Worm (Caenorhabditis elegans): ENCODE data around the gene B0391.14.
"Not testable (repeated sequence)": the region's sequence is repeated elsewhere in the genome, so short reads cannot be mapped to it uniquely, and the experiment has no call there.

ce11 chrV:15643192-15643591 lies 43.5 kb upstream of the B0391.14 start, which contains the start of gene C55A1.4:
- TF ChIP-seq fos-1 (tag; optimal IDR thresholded peaks at IDR 0.05); fkh-10 (GFP tag; optimal IDR thresholded peaks at IDR 0.05); mdl-1 (tag; optimal IDR thresholded peaks at IDR 0.05); aly-2 (tag; optimal IDR thresholded peaks at IDR 0.05); ztf-11 (tag; optimal IDR thresholded peaks at IDR 0.05); elt-3 (tag; optimal IDR thresholded peaks at IDR 0.05); snpc-4 (tag; optimal IDR thresholded peaks at IDR 0.05): not testable (repeated sequence)

All from whole organism, L1 larva.